Worm (Caenorhabditis elegans) whole organism, L1 larva: ENCODE results near the gene dhhc-10.
A peak's percentile ranks its signal among the peaks of the same experiment; 100 is the strongest.

Source experiments
- C34B4.2 ChIP-seq: sonication (generic microtip); optimal IDR thresholded peaks from 2 replicates; lab custom pipeline; 2017; ENCODE audit warnings: mild to moderate bottlenecking, missing genetic modification characterization, missing compliant biosample characterization
- alr-1 ChIP-seq: fragments of 200-800 bp; sonication (Bioruptor generic); optimal IDR thresholded peaks from 2 replicates; lab custom pipeline; 2018; ENCODE audit warnings: borderline replicate concordance, mild to moderate bottlenecking, missing genetic modification characterization, missing compliant biosample characterization
- blmp-1 ChIP-seq: fragments of 150-350 bp; optimal IDR thresholded peaks from 2 replicates; lab custom pipeline; 2014; ENCODE audit warnings: missing biosample characterization, missing genetic modification characterization
- ces-1 ChIP-seq: fragments of 150-350 bp; optimal IDR thresholded peaks from 2 replicates; lab custom pipeline; 2014; ENCODE audit warnings: missing biosample characterization, missing genetic modification reagents, missing genetic modification characterization
- egl-27 ChIP-seq, 2 experiments: fragments of 150-350 bp in 1 of 2; sonication (generic microtip); optimal IDR thresholded peaks; 3 replicates each; lab custom pipeline; 2017 to 2018; ENCODE audit warnings: missing biosample characterization in 2 of 2, missing genetic modification characterization in 2 of 2, missing genetic modification reagents in 2 of 2
- elt-2 ChIP-seq: sonication (generic microtip); optimal IDR thresholded peaks from 2 replicates; lab custom pipeline; 2016; ENCODE audit warnings: missing genetic modification characterization, mild to moderate bottlenecking, inconsistent platforms, missing compliant biosample characterization, missing genetic modification reagents
- elt-3 ChIP-seq, 6 experiments: fragments of 150-350 bp in 1 of 6; sonication (generic microtip); optimal IDR thresholded peaks; 2 replicates each; lab custom pipeline; 2017 to 2018; ENCODE audit warnings: missing biosample characterization in 6 of 6, missing genetic modification characterization in 6 of 6, inconsistent platforms in 1 of 6
- fkh-4 ChIP-seq: sonication (generic microtip); optimal IDR thresholded peaks from 2 replicates; lab custom pipeline; 2016; ENCODE audit warnings: missing compliant biosample characterization, missing genetic modification characterization, borderline replicate concordance
- fos-1 ChIP-seq: fragments of 150-350 bp; optimal IDR thresholded peaks from 2 replicates; lab custom pipeline; 2014; ENCODE audit warnings: missing biosample characterization, missing genetic modification characterization
- hlh-17 ChIP-seq: fragments of 200-800 bp; sonication (Bioruptor generic); optimal IDR thresholded peaks from 2 replicates; lab custom pipeline; 2018; ENCODE audit warnings: missing genetic modification characterization, mild to moderate bottlenecking, missing compliant biosample characterization, moderate library complexity, borderline replicate concordance
- hlh-4 ChIP-seq: sonication (generic microtip); optimal IDR thresholded peaks from 2 replicates; lab custom pipeline; 2016; ENCODE audit warnings: mild to moderate bottlenecking, missing genetic modification characterization, missing compliant biosample characterization
- hpl-2 ChIP-seq: fragments of 150-350 bp; optimal IDR thresholded peaks from 2 replicates; lab custom pipeline; 2014; ENCODE audit warnings: missing biosample characterization, missing genetic modification reagents, missing genetic modification characterization
- irx-1 ChIP-seq: sonication (generic microtip); optimal IDR thresholded peaks from 2 replicates; lab custom pipeline; 2016; ENCODE audit warnings: missing genetic modification characterization, missing compliant biosample characterization
- isw-1 ChIP-seq: fragments of 200-800 bp; sonication (Bioruptor generic); IDR thresholded peaks from 2 replicates; pipeline ENCODE4 v1.3.6; 2022; ENCODE audit warnings: missing genetic modification characterization, missing compliant biosample characterization
- jun-1 ChIP-seq: fragments of 150-350 bp; optimal IDR thresholded peaks from 2 replicates; lab custom pipeline; 2014; ENCODE audit warnings: missing biosample characterization, missing genetic modification reagents, missing genetic modification characterization
- lin-13 ChIP-seq: fragments of 150-350 bp; optimal IDR thresholded peaks from 2 replicates; lab custom pipeline; 2014; ENCODE audit warnings: missing biosample characterization, missing genetic modification reagents, missing genetic modification characterization
- lin-14 ChIP-seq: fragments of 200-800 bp; sonication (Bioruptor generic); optimal IDR thresholded peaks from 2 replicates; lab custom pipeline; 2018; ENCODE audit warnings: mild to moderate bottlenecking, missing genetic modification characterization, moderate library complexity, missing compliant biosample characterization
- lin-39 ChIP-seq: fragments of 150-350 bp; optimal IDR thresholded peaks from 2 replicates; lab custom pipeline; 2014; ENCODE audit warnings: missing biosample characterization, missing genetic modification reagents, missing genetic modification characterization
- lir-3 ChIP-seq: sonication (generic microtip); optimal IDR thresholded peaks from 2 replicates; lab custom pipeline; 2016; ENCODE audit warnings: mild to moderate bottlenecking, missing genetic modification characterization, moderate library complexity, missing compliant biosample characterization; ENCODE audit not compliant: poor library complexity
- mef-2 ChIP-seq: fragments of 150-350 bp; optimal IDR thresholded peaks from 2 replicates; lab custom pipeline; 2014; ENCODE audit warnings: missing biosample characterization, missing genetic modification characterization
- nhr-11 ChIP-seq: fragments of 150-350 bp; optimal IDR thresholded peaks from 2 replicates; lab custom pipeline; 2014; ENCODE audit warnings: missing biosample characterization, missing genetic modification characterization
- nhr-19 ChIP-seq: fragments of 200-800 bp; sonication (Bioruptor generic); conservative IDR thresholded peaks from 2 replicates; pipeline ENCODE4 v1.3.6; 2022; ENCODE audit warnings: missing genetic modification characterization, missing compliant biosample characterization
- nhr-20 ChIP-seq: sonication (generic microtip); optimal IDR thresholded peaks from 2 replicates; lab custom pipeline; 2016; ENCODE audit warnings: mild to moderate bottlenecking, missing genetic modification characterization, missing compliant biosample characterization
- nhr-237 ChIP-seq: fragments of 150-350 bp; optimal IDR thresholded peaks from 2 replicates; lab custom pipeline; 2014; ENCODE audit warnings: missing biosample characterization, missing genetic modification characterization
- nhr-28 ChIP-seq: fragments of 150-350 bp; optimal IDR thresholded peaks from 2 replicates; lab custom pipeline; 2014; ENCODE audit warnings: missing biosample characterization, missing genetic modification characterization
- nhr-84 ChIP-seq: sonication (generic microtip); optimal IDR thresholded peaks from 2 replicates; lab custom pipeline; 2017; ENCODE audit warnings: missing biosample characterization, missing genetic modification characterization
- nhr-90 ChIP-seq: sonication (generic microtip); optimal IDR thresholded peaks from 2 replicates; lab custom pipeline; 2016; ENCODE audit warnings: mild to moderate bottlenecking, missing genetic modification characterization, missing compliant biosample characterization; ENCODE audit not compliant: poor library complexity
- pqm-1 ChIP-seq: sonication (generic microtip); optimal IDR thresholded peaks from 3 replicates; lab custom pipeline; 2017; ENCODE audit warnings: missing biosample characterization, missing genetic modification characterization
- skn-1 ChIP-seq: fragments of 150-350 bp; optimal IDR thresholded peaks from 2 replicates; lab custom pipeline; 2014; ENCODE audit warnings: missing biosample characterization, missing genetic modification characterization
- snu-23 ChIP-seq: sonication (generic microtip); optimal IDR thresholded peaks from 2 replicates; lab custom pipeline; 2016; ENCODE audit warnings: missing genetic modification characterization, missing compliant biosample characterization
- sox-4 ChIP-seq: sonication (generic microtip); optimal IDR thresholded peaks from 2 replicates; lab custom pipeline; 2016; ENCODE audit warnings: missing genetic modification characterization, missing compliant biosample characterization
- sptf-1 ChIP-seq: fragments of 150-350 bp; optimal IDR thresholded peaks from 2 replicates; lab custom pipeline; 2014; ENCODE audit warnings: missing biosample characterization, missing genetic modification characterization
- unc-130 ChIP-seq: fragments of 150-350 bp; optimal IDR thresholded peaks from 2 replicates; lab custom pipeline; 2017; ENCODE audit warnings: missing biosample characterization, missing genetic modification characterization, inconsistent platforms
- unc-30 ChIP-seq: sonication (generic microtip); optimal IDR thresholded peaks from 2 replicates; lab custom pipeline; 2017; ENCODE audit warnings: missing biosample characterization, missing genetic modification characterization
- unc-98 ChIP-seq: fragments of 200-800 bp; sonication (Bioruptor generic); IDR thresholded peaks from 2 replicates; pipeline ENCODE4 v1.3.6; 2022; ENCODE audit warnings: missing genetic modification characterization, missing compliant biosample characterization
- xbp-1 ChIP-seq: sonication (generic microtip); optimal IDR thresholded peaks from 2 replicates; lab custom pipeline; 2016; ENCODE audit warnings: missing genetic modification characterization, missing compliant biosample characterization
- zip-4 ChIP-seq: fragments of 200-800 bp; sonication (Bioruptor generic); optimal IDR thresholded peaks from 2 replicates; lab custom pipeline; 2018; ENCODE audit warnings: mild to moderate bottlenecking, missing genetic modification characterization, moderate library complexity, missing compliant biosample characterization

Gene dhhc-10

DNA sequence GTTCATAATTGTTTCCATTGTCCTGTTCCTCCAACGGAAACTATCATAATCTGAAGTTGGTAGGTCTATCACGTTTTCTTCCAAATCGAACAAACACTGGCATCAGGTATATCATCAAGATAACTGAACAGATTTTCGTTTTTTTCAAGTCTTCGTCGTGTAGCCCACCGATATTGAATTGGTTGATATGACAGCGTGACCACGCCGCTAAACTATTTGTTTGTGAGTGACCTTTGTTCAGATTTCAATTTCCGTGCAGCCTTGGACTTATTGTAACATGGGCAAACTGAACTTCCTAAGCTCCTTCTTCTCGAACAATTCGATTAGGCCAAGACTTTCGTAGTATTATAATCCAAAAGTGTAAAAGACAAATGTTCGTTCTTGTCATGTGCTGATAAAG lies 21.4 kb upstream of the dhhc-10 start:
- TF ChIP-seq unc-30 (tag; lab: Kevin White, UChicago) (no peak), lin-14 (GFP tag; lab: Kevin White, UChicago) (peak; percentile 23), elt-3 (tag; optimal IDR thresholded peaks at IDR 0.05; lab: Kevin White, UChicago) (peak in 1 of 6 experiments; percentile 9), nhr-84 (no peak), hpl-2 (GFP tag; lab: Kevin White, UChicago) (no peak), mef-2 (tag; lab: Kevin White, UChicago) (no peak), fos-1 (tag; lab: Kevin White, UChicago) (no peak), ces-1 (GFP tag; lab: Kevin White, UChicago) (no peak), sox-4 (no peak)

DNA sequence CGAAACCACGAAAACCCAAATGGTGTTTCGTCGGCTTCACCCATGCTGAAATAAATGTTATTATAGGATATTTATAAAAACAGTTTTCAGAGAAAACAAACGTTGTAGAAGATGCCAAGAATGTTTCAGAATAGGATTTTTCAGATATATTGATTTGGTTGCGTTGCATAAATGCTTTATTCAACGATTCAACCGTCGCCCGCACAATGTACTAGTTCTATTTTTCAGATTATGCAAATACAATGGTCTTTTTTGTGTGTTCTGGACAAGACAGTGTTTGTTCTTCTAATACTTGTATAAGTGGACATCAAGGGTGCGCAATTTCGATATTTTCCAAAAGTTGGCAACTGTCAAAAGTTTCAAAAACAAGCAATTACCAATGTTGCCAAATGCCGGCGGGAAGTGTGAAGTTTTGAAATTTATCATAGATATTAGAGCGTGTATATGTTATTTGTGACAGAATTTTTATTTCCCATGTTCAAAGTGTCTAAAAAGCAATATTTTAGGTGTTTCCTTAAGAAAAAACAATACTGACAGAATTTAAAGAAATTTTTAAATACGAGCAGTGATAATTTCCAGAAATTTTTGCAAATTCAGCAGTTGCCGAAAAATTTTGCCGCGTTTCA lies 15.7 kb upstream of the dhhc-10 start, which contains the start of gene K02G10.5:
TSS of gene K02G10.5 (minus strand) at position 51 of the 626 bp plus-strand sequence.
- no peak for TF ChIP-seq lir-3 (tag; lab: Kevin White, UChicago)
- TF ChIP-seq skn-1 (tag; lab: Kevin White, UChicago), result no peak
- TF ChIP-seq lin-14 (GFP tag; lab: Kevin White, UChicago), result no peak
- no peak for TF ChIP-seq zip-4 (GFP tag; lab: Kevin White, UChicago)
- no peak for TF ChIP-seq jun-1
- TF ChIP-seq irx-1 (tag; lab: Kevin White, UChicago), result no peak
- no peak for TF ChIP-seq snu-23 (GFP tag; lab: Kevin White, UChicago)
- TF ChIP-seq nhr-28 (tag; lab: Kevin White, UChicago), result no peak
- no peak for TF ChIP-seq nhr-19
- no peak for TF ChIP-seq sptf-1 (tag; lab: Kevin White, UChicago)
- no peak for TF ChIP-seq alr-1 (tag; lab: Kevin White, UChicago)
- TF ChIP-seq unc-130, result no peak
- no peak for TF ChIP-seq nhr-20 (tag; lab: Kevin White, UChicago)
- TF ChIP-seq fkh-4, result no peak
- no peak for TF ChIP-seq nhr-237 (tag; lab: Kevin White, UChicago)
- TF ChIP-seq hlh-17 (GFP tag; lab: Kevin White, UChicago), result no peak
- TF ChIP-seq unc-30 (tag; lab: Kevin White, UChicago), result no peak
- TF ChIP-seq unc-98 (GFP tag; lab: Robert Waterston, UW), result no peak

DNA sequence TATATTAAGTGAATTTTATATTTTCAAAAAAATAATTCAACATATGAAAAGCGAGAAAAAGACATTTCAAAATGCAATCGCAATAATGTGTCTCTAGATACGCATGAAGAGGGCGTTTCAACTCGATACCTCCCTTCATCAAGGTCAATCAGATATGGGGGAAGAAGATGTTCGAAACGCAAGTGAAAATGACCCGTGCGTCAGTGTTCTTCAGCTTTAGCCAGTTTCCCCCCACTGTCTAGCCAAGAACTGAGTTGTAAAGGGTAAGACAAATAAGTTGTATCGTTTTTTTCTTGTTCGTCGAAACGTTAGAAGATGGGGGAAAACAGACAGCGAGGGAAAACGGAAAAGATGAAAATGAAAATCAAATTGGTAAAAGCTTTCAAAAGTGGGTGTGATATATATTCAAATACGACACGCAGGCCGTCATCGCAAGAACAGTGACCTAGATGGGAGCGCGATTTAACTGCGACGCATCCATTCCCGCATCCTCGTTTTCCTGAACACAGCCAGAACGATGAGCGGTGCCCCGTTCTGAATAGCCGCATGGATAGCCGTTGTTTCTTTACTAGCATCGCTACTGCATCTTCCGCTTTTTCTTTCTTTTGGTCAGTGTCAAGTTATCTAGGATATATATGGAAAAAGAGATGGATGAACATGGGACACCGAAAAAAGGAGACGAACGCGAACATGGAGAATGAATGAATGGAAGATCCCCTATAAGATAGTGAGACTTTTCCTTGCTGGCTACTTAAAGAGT lies 12.2 kb upstream of the dhhc-10 start:
- TF ChIP-seq lin-39 (tag; lab: Kevin White, UChicago) (no peak), lin-14 (GFP tag; lab: Kevin White, UChicago) (peak; percentile 21), C34B4.2 (tag; lab: Kevin White, UChicago) (no peak), blmp-1 (peak; percentile 66), isw-1 (GFP tag; lab: Robert Waterston, UW) (no peak), lir-3 (tag; lab: Kevin White, UChicago) (no peak), xbp-1 (tag; lab: Kevin White, UChicago) (no peak), lin-13 (no peak), elt-2 (tag; lab: Kevin White, UChicago) (no peak), hlh-4 (tag; lab: Kevin White, UChicago) (no peak), pqm-1 (no peak), nhr-11 (tag; lab: Kevin White, UChicago) (no peak), irx-1 (tag; lab: Kevin White, UChicago) (no peak)

DNA sequence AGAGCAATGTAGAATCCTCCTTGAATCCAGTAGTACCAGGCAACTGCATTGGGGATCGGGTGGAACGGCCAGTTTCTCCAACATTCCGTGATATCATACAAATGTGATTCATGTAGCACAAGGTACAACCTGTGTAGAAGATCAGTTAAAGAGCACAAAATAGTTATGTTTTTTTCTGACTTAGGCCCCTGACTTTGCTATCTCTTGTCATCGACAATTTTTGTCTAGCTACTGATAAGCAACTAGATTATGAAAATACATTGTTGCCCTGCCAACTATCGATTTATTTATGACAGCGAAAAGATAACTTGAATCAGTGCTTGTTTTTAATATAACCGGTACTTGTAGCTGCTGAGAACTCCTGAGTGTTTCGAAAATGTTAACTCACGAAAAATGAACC lies 8.7 kb upstream of the dhhc-10 start:
- no peak for TF ChIP-seq nhr-28 (tag; lab: Kevin White, UChicago)
- peak; percentile 82 for TF ChIP-seq elt-2 (tag; lab: Kevin White, UChicago)
- TF ChIP-seq nhr-20 (tag; lab: Kevin White, UChicago), result peak; percentile 11
- peak; percentile 21 for TF ChIP-seq nhr-90 (tag; lab: Kevin White, UChicago)
- TF ChIP-seq egl-27 (tag; optimal IDR thresholded peaks at IDR 0.05; lab: Kevin White, UChicago), result no peak
